Worm (Caenorhabditis elegans) whole organism, late embryonic: ENCODE results near the gene ZK546.5.
A peak's percentile ranks its signal among the peaks of the same experiment; 100 is the strongest.

Source experiments
- C08G9.2 ChIP-seq: sonication (generic microtip); optimal IDR thresholded peaks from 2 replicates; lab custom pipeline; 2016; ENCODE audit warnings: mild to moderate bottlenecking, missing genetic modification characterization, moderate library complexity, missing compliant biosample characterization
- C38D4.7 ChIP-seq: fragments of 200-800 bp; sonication (Bioruptor generic); optimal IDR thresholded peaks from 2 replicates; lab custom pipeline; 2018; ENCODE audit warnings: mild to moderate bottlenecking, missing genetic modification characterization, moderate library complexity, missing compliant biosample characterization
- K02D7.2 ChIP-seq: sonication (generic microtip); optimal IDR thresholded peaks from 2 replicates; lab custom pipeline; 2017; ENCODE audit warnings: mild to moderate bottlenecking, missing genetic modification characterization, missing compliant biosample characterization
- Y22D7AL.16 ChIP-seq: sonication (generic microtip); optimal IDR thresholded peaks from 2 replicates; lab custom pipeline; 2016; ENCODE audit warnings: missing genetic modification characterization, missing compliant biosample characterization
- ahr-1 ChIP-seq: sonication (generic microtip); optimal IDR thresholded peaks from 2 replicates; lab custom pipeline; 2016; ENCODE audit warnings: missing genetic modification characterization, missing compliant biosample characterization
- ama-1 ChIP-seq: fragments of 150-350 bp; optimal IDR thresholded peaks from 2 replicates; lab custom pipeline; 2014
- ceh-14 ChIP-seq: sonication (generic microtip); optimal IDR thresholded peaks from 2 replicates; lab custom pipeline; 2016; ENCODE audit warnings: missing genotype, missing genetic modification characterization, missing compliant biosample characterization
- ceh-18 ChIP-seq: sonication (generic microtip); optimal IDR thresholded peaks from 2 replicates; lab custom pipeline; 2016; ENCODE audit warnings: missing genetic modification characterization, missing compliant biosample characterization
- ceh-19 ChIP-seq: fragments of 200-800 bp; sonication (Bioruptor generic); optimal IDR thresholded peaks from 2 replicates; lab custom pipeline; 2018; ENCODE audit warnings: mild to moderate bottlenecking, missing genetic modification characterization, missing compliant biosample characterization
- ceh-2 ChIP-seq: sonication (generic microtip); optimal IDR thresholded peaks from 2 replicates; lab custom pipeline; 2016; ENCODE audit warnings: missing genotype, missing genetic modification characterization, missing compliant biosample characterization
- ceh-22 ChIP-seq: sonication (generic microtip); optimal IDR thresholded peaks from 2 replicates; lab custom pipeline; 2017; ENCODE audit warnings: missing biosample characterization, missing genetic modification characterization
- ceh-24 ChIP-seq: sonication (generic microtip); optimal IDR thresholded peaks from 2 replicates; lab custom pipeline; 2016; ENCODE audit warnings: mild to moderate bottlenecking, missing genetic modification characterization, missing compliant biosample characterization
- ceh-31 ChIP-seq: sonication (generic microtip); optimal IDR thresholded peaks from 2 replicates; lab custom pipeline; 2016; ENCODE audit warnings: missing genetic modification characterization, missing compliant biosample characterization
- ceh-34 ChIP-seq: sonication (generic microtip); optimal IDR thresholded peaks from 2 replicates; lab custom pipeline; 2016; ENCODE audit warnings: mild to moderate bottlenecking, missing genetic modification characterization, missing compliant biosample characterization
- ceh-6 ChIP-seq: fragments of 200-800 bp; sonication (Bioruptor generic); optimal IDR thresholded peaks from 2 replicates; lab custom pipeline; 2018; ENCODE audit warnings: mild to moderate bottlenecking, missing genetic modification characterization, missing compliant biosample characterization
- ceh-9 ChIP-seq: sonication (generic microtip); optimal IDR thresholded peaks from 2 replicates; lab custom pipeline; 2016; ENCODE audit warnings: mild to moderate bottlenecking, missing genetic modification characterization, inconsistent platforms, missing compliant biosample characterization
- elt-2 ChIP-seq: sonication (generic microtip); optimal IDR thresholded peaks from 2 replicates; lab custom pipeline; 2016; ENCODE audit warnings: missing genetic modification reagents, missing genetic modification characterization, missing compliant biosample characterization
- elt-4 ChIP-seq: sonication (generic microtip); optimal IDR thresholded peaks from 2 replicates; lab custom pipeline; 2016; ENCODE audit warnings: missing genetic modification characterization, missing compliant biosample characterization
- ets-4 ChIP-seq: sonication (generic microtip); optimal IDR thresholded peaks from 2 replicates; lab custom pipeline; 2016; ENCODE audit warnings: missing genetic modification characterization, missing compliant biosample characterization
- fax-1 ChIP-seq: sonication (generic microtip); optimal IDR thresholded peaks from 2 replicates; lab custom pipeline; 2016; ENCODE audit warnings: missing genotype, missing genetic modification characterization, missing compliant biosample characterization
- fkh-10 ChIP-seq: fragments of 150-350 bp; optimal IDR thresholded peaks from 2 replicates; lab custom pipeline; 2014; ENCODE audit warnings: missing biosample characterization, missing genetic modification reagents, missing genetic modification characterization
- fkh-6 ChIP-seq: sonication (generic microtip); optimal IDR thresholded peaks from 2 replicates; lab custom pipeline; 2016; ENCODE audit warnings: missing genetic modification characterization, missing compliant biosample characterization
- hlh-6 ChIP-seq: sonication (generic microtip); optimal IDR thresholded peaks from 2 replicates; lab custom pipeline; 2016; ENCODE audit warnings: missing genotype, missing genetic modification characterization, missing compliant biosample characterization
- hlh-8 ChIP-seq: sonication (generic microtip); optimal IDR thresholded peaks from 2 replicates; lab custom pipeline; 2016; ENCODE audit warnings: missing genotype, missing genetic modification characterization, missing compliant biosample characterization
- lin-11 ChIP-seq: fragments of 200-800 bp; sonication (Bioruptor generic); optimal IDR thresholded peaks from 2 replicates; lab custom pipeline; 2018; ENCODE audit warnings: mild to moderate bottlenecking, missing genetic modification characterization, missing compliant biosample characterization
- madf-2 ChIP-seq: sonication (generic microtip); optimal IDR thresholded peaks from 2 replicates; lab custom pipeline; 2017; ENCODE audit warnings: missing genetic modification characterization, missing compliant biosample characterization
- nfya-1 ChIP-seq: sonication (generic microtip); optimal IDR thresholded peaks from 2 replicates; lab custom pipeline; 2017; ENCODE audit warnings: missing genetic modification characterization, mild to moderate bottlenecking, missing compliant biosample characterization, antibody characterized with exemption, moderate library complexity
- npax-4 ChIP-seq: sonication (generic microtip); optimal IDR thresholded peaks from 2 replicates; lab custom pipeline; 2016; ENCODE audit warnings: missing genetic modification characterization, missing compliant biosample characterization
- odd-2 ChIP-seq: sonication (generic microtip); optimal IDR thresholded peaks from 2 replicates; lab custom pipeline; 2017; ENCODE audit warnings: antibody characterized with exemption, mild to moderate bottlenecking, missing genetic modification characterization, missing compliant biosample characterization
- pag-3 ChIP-seq: sonication (generic microtip); optimal IDR thresholded peaks from 2 replicates; lab custom pipeline; 2016; ENCODE audit warnings: missing compliant biosample characterization, missing genetic modification characterization, borderline replicate concordance
- pha-2 ChIP-seq: sonication (generic microtip); optimal IDR thresholded peaks from 2 replicates; lab custom pipeline; 2017; ENCODE audit warnings: mild to moderate bottlenecking, missing genetic modification characterization, missing compliant biosample characterization
- pha-4 ChIP-seq: fragments of 150-350 bp; optimal IDR thresholded peaks from 2 replicates; lab custom pipeline; 2018; ENCODE audit warnings: missing biosample characterization, missing genetic modification reagents, missing genetic modification characterization
- pqm-1 ChIP-seq: sonication (generic microtip); optimal IDR thresholded peaks from 2 replicates; lab custom pipeline; 2016; ENCODE audit warnings: missing genetic modification characterization, missing compliant biosample characterization
- pros-1 ChIP-seq: fragments of 150-350 bp; optimal IDR thresholded peaks from 2 replicates; lab custom pipeline; 2014; ENCODE audit warnings: missing biosample characterization, missing genetic modification reagents, missing genetic modification characterization
- ref-2 ChIP-seq: sonication (generic microtip); optimal IDR thresholded peaks from 2 replicates; lab custom pipeline; 2016; ENCODE audit warnings: missing genetic modification characterization, missing compliant biosample characterization
- rnt-1 ChIP-seq: sonication (generic microtip); optimal IDR thresholded peaks from 2 replicates; lab custom pipeline; 2016; ENCODE audit warnings: missing genetic modification characterization, missing compliant biosample characterization
- sdc-2 ChIP-seq: sonication (generic microtip); optimal IDR thresholded peaks from 2 replicates; lab custom pipeline; 2016; ENCODE audit warnings: missing genotype, missing genetic modification characterization, missing compliant biosample characterization
- tbx-2 ChIP-seq: sonication (generic microtip); optimal IDR thresholded peaks from 2 replicates; lab custom pipeline; 2016; ENCODE audit warnings: missing genetic modification characterization, missing compliant biosample characterization
- tbx-7 ChIP-seq: sonication (generic microtip); optimal IDR thresholded peaks from 2 replicates; lab custom pipeline; 2016; ENCODE audit warnings: missing genotype, missing genetic modification characterization, missing compliant biosample characterization
- ttx-3 ChIP-seq: sonication (generic microtip); optimal IDR thresholded peaks from 2 replicates; lab custom pipeline; 2016; ENCODE audit warnings: missing genetic modification reagents, missing genetic modification characterization, missing compliant biosample characterization
- unc-3 ChIP-seq, 2 experiments: fragments of 200-800 bp in 1 of 2; sonication (Bioruptor generic) in 1 of 2; sonication (generic microtip) in 1 of 2; conservative IDR thresholded peaks in 1 of 2; optimal IDR thresholded peaks in 1 of 2; 2 replicates each; pipeline versions ENCODE4 v1.3.6 to Lab custom; 2016 to 2022; ENCODE audit warnings: missing compliant biosample characterization in 2 of 2, missing genetic modification characterization in 2 of 2, missing genetic modification reagents in 1 of 2
- unc-42 ChIP-seq: sonication (generic microtip); optimal IDR thresholded peaks from 2 replicates; lab custom pipeline; 2016; ENCODE audit warnings: missing genotype, missing genetic modification characterization, missing compliant biosample characterization
- unc-86 ChIP-seq: sonication (generic microtip); optimal IDR thresholded peaks from 2 replicates; lab custom pipeline; 2016; ENCODE audit warnings: missing genetic modification characterization, missing compliant biosample characterization
- zip-5 ChIP-seq: sonication (generic microtip); optimal IDR thresholded peaks from 2 replicates; lab custom pipeline; 2016; ENCODE audit warnings: missing genetic modification characterization, missing compliant biosample characterization
- ztf-16 ChIP-seq: sonication (generic microtip); optimal IDR thresholded peaks from 2 replicates; lab custom pipeline; 2017; ENCODE audit warnings: missing genetic modification characterization, missing compliant biosample characterization

The ZK546.5 gene

ce11 chrII:4937743-4938142, 2.1 kb downstream of the ZK546.5 start, which contains the start of gene ZK546.4:
Gene ZK546.4 (plus strand): TSS chrII:4938043.
- TF ChIP-seq ceh-2 = no peak
- TF ChIP-seq fax-1 (tag; lab: Kevin White, UChicago) = no peak
- no peak for TF ChIP-seq tbx-2
- TF ChIP-seq ahr-1 (tag; lab: Kevin White, UChicago) = no peak
- no peak for TF ChIP-seq pha-2 (tag; lab: Kevin White, UChicago)
- TF ChIP-seq lin-11 (tag; lab: Kevin White, UChicago) = no peak

ce11 chrII:4941050-4941449, 5.4 kb downstream of the ZK546.5 start, which contains the start of gene cblc-1:
Gene cblc-1 (minus strand): TSS chrII:4941150.
- TF ChIP-seq ref-2 (tag; lab: Kevin White, UChicago) (no peak), sdc-2 (tag; lab: Kevin White, UChicago) (no peak), ceh-18 (tag; lab: Kevin White, UChicago) (no peak)
- TF ChIP-seq, all 69 proteins: peak for 0

ce11 chrII:4941541-4942206, 6.1 kb downstream of the ZK546.5 start, which contains the start of gene ZK546.19:
Gene ZK546.19 (plus strand): TSS chrII:4941726.
- peak; percentile 5 for TF ChIP-seq unc-42
- TF ChIP-seq ceh-9 (tag; lab: Kevin White, UChicago) = no peak
- TF ChIP-seq rnt-1 (tag; lab: Kevin White, UChicago) = peak; percentile 27

ce11 chrII:4942397-4942796, 6.8 kb downstream of the ZK546.5 start:
- TF ChIP-seq pros-1 (no peak), unc-3 (GFP tag; conservative IDR thresholded peaks at IDR 0.05; lab: Robert Waterston, UW) (peak; percentile 33; the same call in 1 of the 2 replicates), unc-3 (tag; optimal IDR thresholded peaks at IDR 0.05; lab: Kevin White, UChicago) (peak; percentile 28), ceh-14 (no peak), C08G9.2 (tag; lab: Kevin White, UChicago) (peak; percentile 43), fax-1 (tag; lab: Kevin White, UChicago) (peak; percentile 16), ets-4 (tag; lab: Kevin White, UChicago) (no peak), ceh-19 (GFP tag; lab: Kevin White, UChicago) (peak; percentile 72), fkh-10 (GFP tag; lab: Kevin White, UChicago) (no peak), ref-2 (tag; lab: Kevin White, UChicago) (peak; percentile 73), pha-4 (no peak), Y22D7AL.16 (tag; lab: Kevin White, UChicago) (peak; percentile 67), pqm-1 (tag; lab: Kevin White, UChicago) (no peak), hlh-8 (no peak), ceh-34 (peak; percentile 49), odd-2 (tag; lab: Kevin White, UChicago) (no peak), ceh-24 (tag; lab: Kevin White, UChicago) (no peak), tbx-7 (no peak), ttx-3 (tag; lab: Kevin White, UChicago) (peak; percentile 40), madf-2 (peak; percentile 74), ceh-22 (peak; percentile 36), ceh-6 (GFP tag; lab: Kevin White, UChicago) (peak; percentile 80), npax-4 (tag; lab: Kevin White, UChicago) (no peak), zip-5 (tag; lab: Kevin White, UChicago) (peak; percentile 30), ztf-16 (tag; lab: Kevin White, UChicago) (peak; percentile 68), hlh-6 (tag; lab: Kevin White, UChicago) (peak; percentile 90), rnt-1 (tag; lab: Kevin White, UChicago) (peak; percentile 12), elt-2 (tag; lab: Kevin White, UChicago) (peak; percentile 87), elt-4 (tag; lab: Kevin White, UChicago) (no peak), nfya-1 (tag; lab: Kevin White, UChicago) (peak; percentile 57), K02D7.2 (tag; lab: Kevin White, UChicago) (peak; percentile 23), fkh-6 (tag; lab: Kevin White, UChicago) (peak; percentile 69), pag-3 (no peak), tbx-2 (peak; percentile 81), C38D4.7 (GFP tag; lab: Kevin White, UChicago) (peak; percentile 76), unc-86 (tag; lab: Kevin White, UChicago) (peak; percentile 43), ceh-18 (tag; lab: Kevin White, UChicago) (peak; percentile 64), ama-1 (lab: Kevin White, UChicago) (peak; percentile 23), ceh-31 (tag; lab: Kevin White, UChicago) (peak; percentile 39)
